Worm (Caenorhabditis elegans) whole organism, L3 larva: ENCODE measurements around the gene ZK177.1.
"Not testable (repeated sequence)": the region's sequence is repeated elsewhere in the genome, so short reads cannot be mapped to it uniquely, and the experiment has no call there.

Experiments
- R02D3.7 ChIP-seq: fragments of 150-350 bp; optimal IDR thresholded peaks from 2 replicates; lab custom pipeline; 2014; ENCODE audit warnings: missing biosample characterization, missing genetic modification characterization
- ZK546.5 ChIP-seq: sonication (generic microtip); optimal IDR thresholded peaks from 2 replicates; lab custom pipeline; 2017; ENCODE audit warnings: missing biosample characterization, missing genetic modification characterization
- ama-1 ChIP-seq: fragments of 150-350 bp; optimal IDR thresholded peaks from 2 replicates; lab custom pipeline; 2018
- ceh-16 ChIP-seq: sonication (generic microtip); optimal IDR thresholded peaks from 2 replicates; lab custom pipeline; 2017; ENCODE audit warnings: missing biosample characterization, missing genetic modification characterization
- ceh-28 ChIP-seq: fragments of 150-350 bp; optimal IDR thresholded peaks from 2 replicates; lab custom pipeline; 2014; ENCODE audit warnings: missing biosample characterization, missing genetic modification reagents, missing genetic modification characterization
- ceh-82 ChIP-seq: fragments of 150-350 bp; optimal IDR thresholded peaks from 2 replicates; lab custom pipeline; 2014; ENCODE audit warnings: missing biosample characterization, missing genetic modification characterization
- ceh-9 ChIP-seq: sonication (generic microtip); optimal IDR thresholded peaks from 2 replicates; lab custom pipeline; 2018; ENCODE audit warnings: missing biosample characterization, missing genetic modification characterization
- daf-12 ChIP-seq: fragments of 150-350 bp; optimal IDR thresholded peaks from 2 replicates; lab custom pipeline; 2014; ENCODE audit warnings: missing biosample characterization, missing genetic modification reagents, missing genetic modification characterization
- egl-27 ChIP-seq: sonication (generic microtip); optimal IDR thresholded peaks from 4 replicates; lab custom pipeline; 2017; ENCODE audit warnings: missing biosample characterization, missing genetic modification reagents, missing genetic modification characterization
- egl-5 ChIP-seq: fragments of 150-350 bp; optimal IDR thresholded peaks from 2 replicates; lab custom pipeline; 2017; ENCODE audit warnings: missing biosample characterization, missing genetic modification reagents, missing genetic modification characterization, inconsistent platforms
- elt-3 ChIP-seq, 3 experiments: fragments of 150-350 bp in 1 of 3; sonication (generic microtip) in 2 of 3; optimal IDR thresholded peaks; 2 replicates in 2 of 3; 4 replicates in 1 of 3; lab custom pipeline; 2014 to 2017; ENCODE audit warnings: missing biosample characterization in 3 of 3, missing genetic modification characterization in 3 of 3
- eor-1 ChIP-seq, 2 experiments: fragments of 150-350 bp; optimal IDR thresholded peaks; 2 replicates each; lab custom pipeline; 2014 to 2018; ENCODE audit warnings: missing biosample characterization in 2 of 2, missing genetic modification characterization in 2 of 2
- fkh-10 ChIP-seq: sonication (generic microtip); optimal IDR thresholded peaks from 2 replicates; lab custom pipeline; 2017; ENCODE audit warnings: missing biosample characterization, missing genetic modification reagents, missing genetic modification characterization
- fkh-2 ChIP-seq: fragments of 150-350 bp; optimal IDR thresholded peaks from 2 replicates; lab custom pipeline; 2014; ENCODE audit warnings: missing biosample characterization, missing genetic modification reagents, missing genetic modification characterization
- fos-1 ChIP-seq: fragments of 150-350 bp; optimal IDR thresholded peaks from 2 replicates; lab custom pipeline; 2014; ENCODE audit warnings: missing biosample characterization, missing genetic modification characterization
- hmg-11 ChIP-seq: sonication (generic microtip); optimal IDR thresholded peaks from 2 replicates; lab custom pipeline; 2016; ENCODE audit warnings: missing genetic modification characterization, missing compliant biosample characterization
- lin-15B ChIP-seq: fragments of 150-350 bp; optimal IDR thresholded peaks from 2 replicates; lab custom pipeline; 2014; ENCODE audit warnings: missing biosample characterization, missing genetic modification characterization
- lin-39 ChIP-seq: fragments of 150-350 bp; optimal IDR thresholded peaks from 2 replicates; lab custom pipeline; 2018; ENCODE audit warnings: missing biosample characterization, missing genetic modification reagents, missing genetic modification characterization
- lsy-12 ChIP-seq: sonication (generic microtip); optimal IDR thresholded peaks from 2 replicates; lab custom pipeline; 2016; ENCODE audit warnings: mild to moderate bottlenecking, missing genetic modification characterization, missing compliant biosample characterization
- mdl-1 ChIP-seq: fragments of 150-350 bp; optimal IDR thresholded peaks from 2 replicates; lab custom pipeline; 2014; ENCODE audit warnings: missing biosample characterization, missing genetic modification characterization
- mml-1 ChIP-seq: fragments of 150-350 bp; sonication (generic microtip); optimal IDR thresholded peaks from 3 replicates; lab custom pipeline; 2014; ENCODE audit warnings: missing biosample characterization, missing genetic modification characterization
- nfya-1 ChIP-seq: sonication (generic microtip); optimal IDR thresholded peaks from 2 replicates; lab custom pipeline; 2017; ENCODE audit warnings: missing genetic modification characterization, mild to moderate bottlenecking, missing compliant biosample characterization, antibody characterized with exemption, moderate library complexity; ENCODE audit not compliant: insufficient read depth
- nhr-11 ChIP-seq: fragments of 150-350 bp; optimal IDR thresholded peaks from 2 replicates; lab custom pipeline; 2014; ENCODE audit warnings: missing biosample characterization, missing genetic modification characterization
- nhr-23 ChIP-seq: fragments of 150-350 bp; optimal IDR thresholded peaks from 2 replicates; lab custom pipeline; 2014; ENCODE audit warnings: missing biosample characterization, missing genetic modification reagents, missing genetic modification characterization
- nhr-25 ChIP-seq: sonication (generic microtip); optimal IDR thresholded peaks from 2 replicates; lab custom pipeline; 2017; ENCODE audit warnings: missing biosample characterization, missing genetic modification characterization
- nhr-28 ChIP-seq: fragments of 150-350 bp; optimal IDR thresholded peaks from 2 replicates; lab custom pipeline; 2014; ENCODE audit warnings: missing biosample characterization, missing genetic modification characterization
- nhr-67 ChIP-seq: fragments of 150-350 bp; optimal IDR thresholded peaks from 2 replicates; lab custom pipeline; 2014; ENCODE audit warnings: missing biosample characterization, missing genetic modification characterization
- nhr-76 ChIP-seq: fragments of 150-350 bp; sonication (generic microtip); optimal IDR thresholded peaks from 5 replicates; lab custom pipeline; 2014; ENCODE audit warnings: missing biosample characterization, missing genetic modification characterization
- nhr-77 ChIP-seq: fragments of 150-350 bp; optimal IDR thresholded peaks from 2 replicates; lab custom pipeline; 2014; ENCODE audit warnings: missing biosample characterization, missing genetic modification characterization
- sea-2 ChIP-seq: fragments of 150-350 bp; sonication (generic microtip); optimal IDR thresholded peaks from 4 replicates; lab custom pipeline; 2014; ENCODE audit warnings: missing biosample characterization, missing genetic modification reagents, missing genetic modification characterization
- skn-1 ChIP-seq: fragments of 150-350 bp; optimal IDR thresholded peaks from 2 replicates; lab custom pipeline; 2014; ENCODE audit warnings: missing biosample characterization, missing genetic modification characterization
- snpc-4 ChIP-seq: fragments of 150-350 bp; optimal IDR thresholded peaks from 2 replicates; lab custom pipeline; 2014; ENCODE audit warnings: missing biosample characterization, missing genetic modification characterization
- tbx-2 ChIP-seq: sonication (generic microtip); optimal IDR thresholded peaks from 2 replicates; lab custom pipeline; 2016; ENCODE audit warnings: mild to moderate bottlenecking, missing genetic modification characterization, missing compliant biosample characterization
- unc-62 ChIP-seq: fragments of 150-350 bp; sonication (generic microtip); optimal IDR thresholded peaks from 4 replicates; lab custom pipeline; 2014; ENCODE audit warnings: missing biosample characterization, missing genetic modification reagents, missing genetic modification characterization
- zag-1 ChIP-seq: fragments of 150-350 bp; optimal IDR thresholded peaks from 2 replicates; lab custom pipeline; 2014; ENCODE audit warnings: missing biosample characterization, missing genetic modification characterization

Gene ZK177.1

DNA sequence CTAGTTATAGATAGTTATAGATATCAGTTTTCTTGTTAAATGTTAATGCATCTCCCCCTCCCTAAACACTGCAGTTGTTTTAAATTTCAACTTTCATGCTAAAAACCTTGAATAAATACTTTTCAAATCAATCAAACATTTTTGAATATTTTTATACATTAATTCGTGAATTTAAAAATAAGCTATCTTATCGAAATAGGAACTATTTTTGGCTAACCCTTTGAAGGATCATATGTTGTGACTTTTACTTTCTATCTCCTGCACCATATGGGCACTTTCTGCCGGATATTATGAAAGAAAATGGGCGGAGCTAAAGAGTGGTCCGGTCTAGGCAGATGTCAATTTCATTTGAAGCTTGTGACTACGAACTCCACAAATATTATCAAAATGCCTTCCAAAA lies 5.3 kb upstream of the ZK177.1 start, which contains the start of gene ZK177.11:
Gene ZK177.11 (plus strand): TSS at position 301 of the 400 bp plus-strand sequence.
- TF ChIP-seq ceh-82 (tag; lab: Kevin White, UChicago): no peak
- no peak for TF ChIP-seq ama-1
- no peak for TF ChIP-seq elt-3 (tag; optimal IDR thresholded peaks at IDR 0.05; lab: Kevin White, UChicago)
- TF ChIP-seq eor-1 (tag; optimal IDR thresholded peaks at IDR 0.05; lab: Kevin White, UChicago): no peak
- no peak for TF ChIP-seq fkh-2 (tag; lab: Kevin White, UChicago)
- no peak for TF ChIP-seq nhr-11 (tag; lab: Kevin White, UChicago)
- TF ChIP-seq lsy-12: no peak
- no peak for TF ChIP-seq fos-1
- TF ChIP-seq hmg-11 (tag; lab: Kevin White, UChicago): no peak
- TF ChIP-seq ZK546.5: no peak
- no peak for TF ChIP-seq nhr-76 (tag; lab: Kevin White, UChicago)
- no peak for TF ChIP-seq nhr-67
- TF ChIP-seq nhr-77 (tag; lab: Kevin White, UChicago): no peak
- no peak for TF ChIP-seq snpc-4
- TF ChIP-seq fkh-10: no peak
- no peak for TF ChIP-seq egl-5
- no peak for TF ChIP-seq lin-39
- no peak for TF ChIP-seq mml-1 (tag; lab: Kevin White, UChicago)
- TF ChIP-seq sea-2 (GFP tag; lab: Kevin White, UChicago): no peak
- no peak for TF ChIP-seq egl-27 (tag; lab: Kevin White, UChicago)

DNA sequence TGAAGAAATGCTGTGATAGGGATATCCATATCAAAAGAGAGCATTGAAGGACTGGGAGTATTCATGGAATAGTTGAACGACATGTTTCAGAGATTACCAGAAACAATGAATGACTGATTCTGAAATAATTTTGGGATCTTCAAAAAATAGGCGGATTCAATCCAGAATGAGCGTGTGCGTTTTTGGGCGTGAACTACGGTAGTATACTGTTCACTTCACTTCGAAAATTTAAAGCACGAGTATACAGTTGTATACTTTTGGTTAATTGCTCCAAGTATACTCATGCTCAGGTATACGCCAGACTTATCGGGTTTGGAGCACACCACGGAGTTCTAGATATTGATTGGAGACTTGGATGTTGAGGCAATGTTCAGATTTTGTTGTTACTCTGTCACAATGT lies 2.6 kb upstream of the ZK177.1 start, which contains the start of gene tbx-35:
Gene tbx-35 (minus strand): TSS at position 101 of the 400 bp plus-strand sequence.
- TF ChIP-seq unc-62 (GFP tag; lab: Kevin White, UChicago): no peak
- no peak for TF ChIP-seq R02D3.7
- no peak for TF ChIP-seq hmg-11 (tag; lab: Kevin White, UChicago)
- no peak for TF ChIP-seq nhr-77 (tag; lab: Kevin White, UChicago)
- TF ChIP-seq nhr-28 (tag; lab: Kevin White, UChicago): no peak
- TF ChIP-seq sea-2 (GFP tag; lab: Kevin White, UChicago): no peak
- TF ChIP-seq mml-1 (tag; lab: Kevin White, UChicago): no peak
- TF ChIP-seq ceh-82 (tag; lab: Kevin White, UChicago): no peak
- no peak for TF ChIP-seq lin-15B (tag; lab: Kevin White, UChicago)
- TF ChIP-seq nfya-1 (tag; lab: Kevin White, UChicago): no peak
- no peak for TF ChIP-seq nhr-25 (tag; lab: Kevin White, UChicago)
- no peak for TF ChIP-seq ceh-9 (tag; lab: Kevin White, UChicago)
- TF ChIP-seq fkh-10: no peak
- TF ChIP-seq, all 47 proteins: peak for 0

DNA sequence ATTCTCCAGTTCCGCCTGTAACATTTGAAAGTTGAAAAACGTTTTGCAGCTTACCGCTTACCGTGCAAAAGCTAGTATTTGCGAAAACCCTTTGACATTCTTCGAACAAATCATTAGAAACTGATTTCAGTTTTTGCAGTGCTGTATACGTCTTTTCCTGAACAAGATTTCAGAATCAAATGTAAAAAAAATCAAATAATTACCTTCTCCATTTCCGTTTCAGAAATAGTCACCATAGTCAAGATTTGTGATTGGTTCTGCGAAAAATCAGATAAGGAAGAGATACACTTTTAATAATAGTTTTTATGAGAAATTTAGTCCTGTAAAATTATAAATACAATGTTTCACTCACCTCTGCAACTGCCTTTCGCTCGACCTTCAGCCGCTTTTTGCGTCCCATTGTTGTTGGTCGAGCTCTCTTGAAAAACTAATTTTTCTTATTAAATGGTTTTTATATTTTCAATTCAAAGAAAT lies 4.0 kb downstream of the ZK177.1 start, which contains the start of gene C17C3.9:
Gene C17C3.9 (minus strand): TSS at position 424 of the 474 bp plus-strand sequence.
- no peak for TF ChIP-seq snpc-4
- no peak for TF ChIP-seq fkh-10
- TF ChIP-seq nhr-11 (tag; lab: Kevin White, UChicago): no peak
- TF ChIP-seq ZK546.5: no peak
- TF ChIP-seq tbx-2 (tag; lab: Kevin White, UChicago): no peak
- TF ChIP-seq zag-1: no peak
- TF ChIP-seq, all 47 proteins: peak for 0

DNA sequence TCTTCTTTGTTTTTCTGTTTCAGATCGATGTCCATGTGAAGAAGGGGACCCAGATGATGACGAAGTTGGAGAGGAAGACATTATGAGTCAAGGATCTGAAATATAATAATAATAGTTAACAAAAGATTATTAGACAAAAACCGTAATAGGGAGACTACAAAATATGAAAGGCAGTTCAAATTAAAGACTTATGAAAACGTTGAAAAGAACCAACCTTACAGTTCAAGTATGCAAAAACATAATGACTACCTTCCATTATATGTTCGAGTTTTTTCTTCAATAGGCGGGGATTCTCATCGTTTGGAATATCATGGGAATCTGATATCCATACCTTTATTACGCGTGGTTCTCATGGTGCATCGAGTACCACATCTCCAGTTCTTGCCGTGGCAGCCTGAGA lies 5.7 kb downstream of the ZK177.1 start, which contains the start of gene hlh-26:
Gene hlh-26 (minus strand): TSS at position 101 of the 400 bp plus-strand sequence.
- TF ChIP-seq nhr-28 (tag; lab: Kevin White, UChicago): no peak
- TF ChIP-seq skn-1 (tag; lab: Kevin White, UChicago): no peak
- no peak for TF ChIP-seq eor-1 (tag; optimal IDR thresholded peaks at IDR 0.05; lab: Kevin White, UChicago)
- no peak for TF ChIP-seq nhr-23 (tag; lab: Kevin White, UChicago)
- TF ChIP-seq lsy-12: no peak
- no peak for TF ChIP-seq nhr-76 (tag; lab: Kevin White, UChicago)
- no peak for TF ChIP-seq egl-27 (tag; lab: Kevin White, UChicago)
- no peak for TF ChIP-seq mdl-1 (tag; lab: Kevin White, UChicago)

DNA sequence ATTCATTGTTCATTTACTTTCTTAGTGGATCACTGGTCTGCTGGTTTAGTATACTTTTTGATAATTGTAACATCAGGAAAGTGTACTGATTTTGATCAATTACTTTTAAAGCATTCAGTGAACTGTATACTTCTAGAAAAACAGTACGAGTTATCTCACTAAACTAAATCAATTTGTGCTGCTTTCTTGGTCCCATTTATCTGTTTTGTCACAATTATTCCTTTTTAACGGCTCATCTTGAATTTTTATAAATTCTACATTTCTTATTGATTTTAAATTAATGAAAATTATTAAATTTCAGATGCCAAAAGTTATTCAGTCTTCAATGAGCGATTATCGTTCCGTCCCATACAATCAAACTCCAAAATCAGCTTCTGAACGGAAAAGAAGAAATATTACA lies 7.0 kb downstream of the ZK177.1 start, which contains the start of gene hlh-25:
Gene hlh-25 (plus strand): TSS at position 301 of the 400 bp plus-strand sequence.
- TF ChIP-seq ceh-16, ceh-28, daf-12 (tag; lab: Kevin White, UChicago): not testable (repeated sequence)
